Worm (Caenorhabditis elegans): ENCODE data around the gene srd-1.

The srd-1 gene

DNA sequence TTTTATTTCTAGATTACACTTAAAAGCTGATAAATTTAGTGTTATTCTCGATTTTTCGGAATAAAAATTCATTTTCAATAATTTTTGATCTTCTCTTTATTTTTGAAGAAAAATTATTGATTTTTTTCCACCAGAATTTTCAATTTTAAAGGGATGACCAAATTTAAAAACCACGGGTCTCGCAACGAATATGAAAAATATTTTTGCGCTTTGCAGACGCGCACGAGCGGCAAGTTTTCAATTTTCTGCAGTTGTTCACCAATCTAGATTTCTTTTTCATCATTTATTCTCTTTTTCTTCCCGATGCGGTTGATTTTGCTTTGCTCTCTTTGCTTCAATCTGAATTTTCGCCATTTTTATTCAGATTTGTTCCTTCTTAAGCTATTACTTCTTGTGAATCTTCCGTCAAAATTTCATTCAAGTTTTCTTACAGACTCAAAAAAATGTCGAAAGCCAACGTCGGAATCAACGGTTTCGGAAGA is 11.7 kb downstream of the srd-1 start, which contains the start of gene gpd-4:
TSS of gene gpd-4 (plus strand) at position 432 of the 482 bp plus-strand sequence.
- TF ChIP-seq nhr-67 (tag; optimal IDR thresholded peaks at IDR 0.05) (no peak), lin-15B (tag; optimal IDR thresholded peaks at IDR 0.05) (no peak), eor-1 (tag; optimal IDR thresholded peaks at IDR 0.05) (no peak), ceh-28 (tag; optimal IDR thresholded peaks at IDR 0.05) (no peak), nhr-76 (tag; optimal IDR thresholded peaks at IDR 0.05) (no peak), nhr-11 (tag; optimal IDR thresholded peaks at IDR 0.05) (no peak), fos-1 (tag; optimal IDR thresholded peaks at IDR 0.05) (no peak), ceh-82 (tag; optimal IDR thresholded peaks at IDR 0.05) (no peak), ZK546.5 (tag; optimal IDR thresholded peaks at IDR 0.05) (no peak), nhr-28 (tag; optimal IDR thresholded peaks at IDR 0.05) (no peak), ceh-9 (tag; optimal IDR thresholded peaks at IDR 0.05) (no peak), nhr-77 (tag; optimal IDR thresholded peaks at IDR 0.05) (no peak), ama-1 (optimal IDR thresholded peaks at IDR 0.05) (no peak), ztf-11 (tag; optimal IDR thresholded peaks at IDR 0.05) (no peak), lsy-12 (tag; optimal IDR thresholded peaks at IDR 0.05) (no peak)

ce11 chrII:10168905-10169782 is 13.4 kb downstream of the srd-1 start, which contains the start of gene daf-19:
daf-19 (minus strand) TSS chrII:10169346.
- TF ChIP-seq nhr-11 (tag; optimal IDR thresholded peaks at IDR 0.05) (peak; percentile 95), unc-62 (GFP tag; optimal IDR thresholded peaks at IDR 0.05) (no peak), ZK546.5 (tag; optimal IDR thresholded peaks at IDR 0.05) (no peak), lin-15B (tag; optimal IDR thresholded peaks at IDR 0.05) (peak; percentile 55), lin-39 (tag; optimal IDR thresholded peaks at IDR 0.05) (peak; percentile 43), egl-5 (tag; optimal IDR thresholded peaks at IDR 0.05) (peak; percentile 20), elt-2 (tag; optimal IDR thresholded peaks at IDR 0.05) (peak; percentile 47), ztf-4 (tag; optimal IDR thresholded peaks at IDR 0.05) (no peak), nhr-43 (tag; optimal IDR thresholded peaks at IDR 0.05; ENCODE audit: poor library complexity, severe bottlenecking) (no peak), aly-2 (tag; optimal IDR thresholded peaks at IDR 0.05) (no peak), nfya-1 (tag; optimal IDR thresholded peaks at IDR 0.05; ENCODE audit: insufficient read depth) (peak; percentile 76), nhr-237 (tag; optimal IDR thresholded peaks at IDR 0.05) (no peak), sea-2 (GFP tag; optimal IDR thresholded peaks at IDR 0.05) (no peak), R02D3.7 (tag; optimal IDR thresholded peaks at IDR 0.05) (no peak), nhr-23 (tag; optimal IDR thresholded peaks at IDR 0.05) (peak; percentile 26), fos-1 (tag; optimal IDR thresholded peaks at IDR 0.05) (no peak), hmg-11 (tag; optimal IDR thresholded peaks at IDR 0.05) (peak; percentile 96), nhr-28 (tag; optimal IDR thresholded peaks at IDR 0.05) (no peak), jun-1 (tag; optimal IDR thresholded peaks at IDR 0.05) (no peak), eor-1 (tag; optimal IDR thresholded peaks at IDR 0.05) (no peak), snpc-4 (tag; optimal IDR thresholded peaks at IDR 0.05) (no peak), ama-1 (optimal IDR thresholded peaks at IDR 0.05) (peak; percentile 38), tbx-2 (tag; optimal IDR thresholded peaks at IDR 0.05) (peak; percentile 46), zag-1 (tag; optimal IDR thresholded peaks at IDR 0.05) (no peak), nhr-25 (tag; optimal IDR thresholded peaks at IDR 0.05) (peak; percentile 7), lsy-12 (tag; optimal IDR thresholded peaks at IDR 0.05) (peak; percentile 19), mdl-1 (tag; optimal IDR thresholded peaks at IDR 0.05) (no peak), ceh-82 (tag; optimal IDR thresholded peaks at IDR 0.05) (no peak), pha-4 (tag; optimal IDR thresholded peaks at IDR 0.05) (peak; percentile 70), fkh-10 (GFP tag; optimal IDR thresholded peaks at IDR 0.05) (peak; percentile 4), unc-39 (tag; optimal IDR thresholded peaks at IDR 0.05) (no peak), nhr-76 (tag; optimal IDR thresholded peaks at IDR 0.05) (no peak), pqm-1 (tag; optimal IDR thresholded peaks at IDR 0.05) (peak; percentile 4), mml-1 (tag; optimal IDR thresholded peaks at IDR 0.05) (no peak), nhr-67 (tag; optimal IDR thresholded peaks at IDR 0.05) (no peak)

ce11 chrII:10167731-10168130 is 14.8 kb downstream of the srd-1 start:
- TF ChIP-seq hmg-11 (tag; optimal IDR thresholded peaks at IDR 0.05) (no peak), ceh-9 (tag; optimal IDR thresholded peaks at IDR 0.05) (no peak), lin-15B (tag; optimal IDR thresholded peaks at IDR 0.05) (no peak), ztf-4 (tag; optimal IDR thresholded peaks at IDR 0.05) (no peak), mdl-1 (tag; optimal IDR thresholded peaks at IDR 0.05) (no peak), ceh-82 (tag; optimal IDR thresholded peaks at IDR 0.05) (no peak), nhr-28 (tag; optimal IDR thresholded peaks at IDR 0.05) (no peak), mml-1 (tag; optimal IDR thresholded peaks at IDR 0.05) (no peak), R02D3.7 (tag; optimal IDR thresholded peaks at IDR 0.05) (no peak), pha-4 (tag; optimal IDR thresholded peaks at IDR 0.05) (no peak), zag-1 (tag; optimal IDR thresholded peaks at IDR 0.05) (no peak), fkh-2 (tag; optimal IDR thresholded peaks at IDR 0.05) (no peak)
